Worm (Caenorhabditis elegans) whole organism, mixed stage, embryonic: Measurements from ENCODE around the gene F20B10.3.

Source experiments
- ces-1 ChIP-seq: fragments of 150-350 bp; optimal IDR thresholded peaks from 2 replicates; lab custom pipeline; 2014; ENCODE audit warnings: missing biosample characterization, missing genetic modification reagents, missing genetic modification characterization
- lsy-2 ChIP-seq: fragments of 150-350 bp; optimal IDR thresholded peaks from 2 replicates; lab custom pipeline; 2014; ENCODE audit warnings: missing biosample characterization, missing genetic modification characterization
- mls-2 ChIP-seq: sonication (generic microtip); optimal IDR thresholded peaks from 2 replicates; lab custom pipeline; 2016; ENCODE audit warnings: mild to moderate bottlenecking, missing genetic modification characterization, moderate library complexity, missing compliant biosample characterization
- nhr-76 ChIP-seq: sonication (generic microtip); optimal IDR thresholded peaks from 2 replicates; lab custom pipeline; 2017; ENCODE audit warnings: missing biosample characterization, missing genetic modification characterization
- pha-4 ChIP-seq: fragments of 150-350 bp; optimal IDR thresholded peaks from 2 replicates; lab custom pipeline; 2018; ENCODE audit warnings: missing biosample characterization, missing genetic modification reagents, missing genetic modification characterization

- TF ChIP-seq lsy-2 (tag; lab: Kevin White, UChicago) (no peak), ces-1 (GFP tag; lab: Kevin White, UChicago) (no peak), nhr-76 (tag; lab: Kevin White, UChicago) (no peak), mls-2 (tag; lab: Kevin White, UChicago) (no peak), pha-4 (no peak)
These were observed 47.5 kb upstream of the F20B10.3 start for ce11 chrIV:12120536-12120935.
